Fruit fly (Drosophila melanogaster) whole organism, prepupa: ENCODE results near the gene CG33337.

ENCODE experiments used
- CG10669 ChIP-seq: fragments of 200-800 bp; sonication (Bioruptor generic); optimal IDR thresholded peaks from 3 replicates; lab custom pipeline; 2018; ENCODE audit warnings: missing biosample characterization, mild to moderate bottlenecking, missing genetic modification characterization, moderate library complexity
- CG11294 ChIP-seq: fragments of 200-800 bp; sonication (Bioruptor generic); IDR thresholded peaks from 2 replicates; pipeline ENCODE4 v1.3.6; 2022; ENCODE audit warnings: missing biosample characterization, missing genetic modification characterization
- CG11762 ChIP-seq: fragments of 200-800 bp; sonication (Bioruptor generic); optimal IDR thresholded peaks from 3 replicates; lab custom pipeline; 2016; ENCODE audit warnings: missing biosample characterization, missing genetic modification characterization; ENCODE audit not compliant: insufficient read depth
- CG11902 ChIP-seq: fragments of 200-800 bp; sonication (Bioruptor generic); optimal IDR thresholded peaks from 3 replicates; lab custom pipeline; 2016; ENCODE audit warnings: missing biosample characterization, missing genetic modification characterization
- CG15336 ChIP-seq: fragments of 200-800 bp; sonication (Bioruptor generic); IDR thresholded peaks from 2 replicates; pipeline ENCODE4 v1.3.6; 2022; ENCODE audit warnings: missing biosample characterization, missing genetic modification characterization
- CG1621 ChIP-seq: fragments of 200-800 bp; sonication (Bioruptor generic); optimal IDR thresholded peaks from 3 replicates; lab custom pipeline; 2018; ENCODE audit warnings: missing biosample characterization, mild to moderate bottlenecking, missing genetic modification characterization
- CG16779 ChIP-seq: fragments of 200-800 bp; sonication (Bioruptor generic); optimal IDR thresholded peaks from 3 replicates; lab custom pipeline; 2017; ENCODE audit warnings: missing biosample characterization, mild to moderate bottlenecking, missing genetic modification characterization
- CG3032 ChIP-seq: fragments of 200-800 bp; optimal IDR thresholded peaks from 2 replicates; lab custom pipeline; 2019; ENCODE audit warnings: missing biosample characterization, mild to moderate bottlenecking, missing genetic modification characterization, moderate library complexity
- CG31627 ChIP-seq: fragments of 200-800 bp; sonication (Bioruptor generic); optimal IDR thresholded peaks from 3 replicates; lab custom pipeline; 2016; ENCODE audit warnings: missing biosample characterization, missing genetic modification characterization
- CG32006 ChIP-seq: fragments of 200-800 bp; sonication (Bioruptor generic); optimal IDR thresholded peaks from 3 replicates; lab custom pipeline; 2017; ENCODE audit warnings: missing biosample characterization, mild to moderate bottlenecking, missing genetic modification characterization
- CG34406 ChIP-seq: fragments of 200-800 bp; sonication (Bioruptor generic); optimal IDR thresholded peaks from 3 replicates; lab custom pipeline; 2016; ENCODE audit warnings: missing biosample characterization, missing genetic modification characterization
- CG3919 ChIP-seq: fragments of 200-800 bp; sonication (Bioruptor generic); optimal IDR thresholded peaks from 3 replicates; lab custom pipeline; 2016; ENCODE audit warnings: missing biosample characterization, missing genetic modification characterization
- CG4318 ChIP-seq: fragments of 200-800 bp; sonication (Bioruptor generic); optimal IDR thresholded peaks from 3 replicates; lab custom pipeline; 2017; ENCODE audit warnings: missing biosample characterization, mild to moderate bottlenecking, missing genetic modification characterization
- CG6163 ChIP-seq: fragments of 200-800 bp; sonication (Bioruptor generic); IDR thresholded peaks from 3 replicates; pipeline ENCODE4 v1.3.6; 2022; ENCODE audit warnings: missing biosample characterization, missing genetic modification characterization
- CG6276 ChIP-seq: fragments of 200-800 bp; sonication (Bioruptor generic); optimal IDR thresholded peaks from 2 replicates; lab custom pipeline; 2017; ENCODE audit warnings: missing biosample characterization, mild to moderate bottlenecking, missing genetic modification characterization
- CG8632 ChIP-seq: fragments of 200-800 bp; sonication (Bioruptor generic); optimal IDR thresholded peaks from 3 replicates; lab custom pipeline; 2016; ENCODE audit warnings: missing biosample characterization, missing genetic modification characterization
- CG9139 ChIP-seq: fragments of 200-800 bp; sonication (Bioruptor generic); optimal IDR thresholded peaks from 3 replicates; lab custom pipeline; 2017; ENCODE audit warnings: missing biosample characterization, mild to moderate bottlenecking, missing genetic modification characterization
- Eip75B ChIP-seq: fragments of 200-800 bp; sonication (Bioruptor generic); optimal IDR thresholded peaks from 3 replicates; lab custom pipeline; 2016; ENCODE audit warnings: missing biosample characterization, missing genetic modification characterization
- Eip78C ChIP-seq: fragments of 200-800 bp; sonication (Bioruptor generic); peaks from one replicate; lab custom pipeline; 2016; ENCODE audit warnings: missing biosample characterization, missing genetic modification characterization
- Ets96B ChIP-seq: fragments of 200-800 bp; optimal IDR thresholded peaks from 2 replicates; lab custom pipeline; 2019; ENCODE audit warnings: missing biosample characterization, mild to moderate bottlenecking, missing genetic modification characterization, moderate library complexity
- Hr38 ChIP-seq: sonication (Bioruptor generic); optimal IDR thresholded peaks from 2 replicates; lab custom pipeline; 2016; ENCODE audit warnings: missing biosample characterization, missing genetic modification characterization
- Hr4 ChIP-seq: fragments of 200-800 bp; sonication (Bioruptor generic); optimal IDR thresholded peaks from 3 replicates; lab custom pipeline; 2016; ENCODE audit warnings: missing biosample characterization, missing genetic modification characterization
- Lpt ChIP-seq: fragments of 200-800 bp; sonication (Bioruptor generic); optimal IDR thresholded peaks from 3 replicates; lab custom pipeline; 2016; ENCODE audit warnings: missing biosample characterization, missing genetic modification characterization
- Smox ChIP-seq: fragments of 200-800 bp; sonication (Bioruptor generic); optimal IDR thresholded peaks from 3 replicates; lab custom pipeline; 2016; ENCODE audit warnings: missing biosample characterization, missing genetic modification characterization
- Sox14 ChIP-seq: fragments of 200-800 bp; sonication (Bioruptor generic); optimal IDR thresholded peaks from 3 replicates; lab custom pipeline; 2016; ENCODE audit warnings: missing biosample characterization, missing genetic modification characterization
- Sox15 ChIP-seq: fragments of 200-800 bp; sonication (Bioruptor generic); optimal IDR thresholded peaks from 3 replicates; lab custom pipeline; 2016; ENCODE audit warnings: missing biosample characterization, missing genetic modification characterization
- acj6 ChIP-seq: fragments of 200-800 bp; sonication (Bioruptor generic); optimal IDR thresholded peaks from 3 replicates; lab custom pipeline; 2016; ENCODE audit warnings: missing biosample characterization, missing genetic modification characterization
- cyc ChIP-seq: fragments of 200-800 bp; sonication (Bioruptor generic); optimal IDR thresholded peaks from 3 replicates; lab custom pipeline; 2016; ENCODE audit warnings: missing biosample characterization, missing genetic modification characterization
- dac ChIP-seq: fragments of 200-800 bp; sonication (Bioruptor generic); optimal IDR thresholded peaks from 2 replicates; lab custom pipeline; 2017; ENCODE audit warnings: missing biosample characterization, mild to moderate bottlenecking, missing genetic modification characterization
- dsx ChIP-seq: fragments of 200-800 bp; optimal IDR thresholded peaks from 3 replicates; lab custom pipeline; 2019; ENCODE audit warnings: missing biosample characterization, mild to moderate bottlenecking, missing genetic modification characterization, moderate library complexity; ENCODE audit not compliant: poor library complexity, severe bottlenecking
- fd59A ChIP-seq: fragments of 200-800 bp; sonication (Bioruptor generic); optimal IDR thresholded peaks from 2 replicates; lab custom pipeline; 2017; ENCODE audit warnings: missing biosample characterization, mild to moderate bottlenecking, missing genetic modification characterization, missing genetic modification reagents
- fd85E ChIP-seq: fragments of 200-800 bp; sonication (Bioruptor generic); optimal IDR thresholded peaks from 3 replicates; lab custom pipeline; 2016; ENCODE audit warnings: missing biosample characterization, missing genetic modification characterization
- pdm3 ChIP-seq: fragments of 200-800 bp; sonication (Bioruptor generic); optimal IDR thresholded peaks from 3 replicates; lab custom pipeline; 2016; ENCODE audit warnings: missing biosample characterization, missing genetic modification characterization
- salr ChIP-seq, 2 experiments: fragments of 200-800 bp; sonication (Bioruptor generic); optimal IDR thresholded peaks; 3 replicates each; lab custom pipeline; 2016 to 2018; ENCODE audit warnings: missing biosample characterization in 2 of 2, missing genetic modification characterization in 2 of 2, mild to moderate bottlenecking in 1 of 2
- svp ChIP-seq: fragments of 200-800 bp; sonication (Bioruptor generic); peaks from one replicate; lab custom pipeline; 2016; ENCODE audit warnings: missing biosample characterization, missing genetic modification characterization
- topi ChIP-seq: fragments of 200-800 bp; sonication (Bioruptor generic); optimal IDR thresholded peaks from 3 replicates; lab custom pipeline; 2016; ENCODE audit warnings: missing biosample characterization, missing genetic modification characterization
- vri ChIP-seq: fragments of 200-800 bp; sonication (Bioruptor generic); optimal IDR thresholded peaks from 3 replicates; lab custom pipeline; 2016; ENCODE audit warnings: missing biosample characterization, mild to moderate bottlenecking, missing genetic modification characterization

The CG33337 gene

DNA sequence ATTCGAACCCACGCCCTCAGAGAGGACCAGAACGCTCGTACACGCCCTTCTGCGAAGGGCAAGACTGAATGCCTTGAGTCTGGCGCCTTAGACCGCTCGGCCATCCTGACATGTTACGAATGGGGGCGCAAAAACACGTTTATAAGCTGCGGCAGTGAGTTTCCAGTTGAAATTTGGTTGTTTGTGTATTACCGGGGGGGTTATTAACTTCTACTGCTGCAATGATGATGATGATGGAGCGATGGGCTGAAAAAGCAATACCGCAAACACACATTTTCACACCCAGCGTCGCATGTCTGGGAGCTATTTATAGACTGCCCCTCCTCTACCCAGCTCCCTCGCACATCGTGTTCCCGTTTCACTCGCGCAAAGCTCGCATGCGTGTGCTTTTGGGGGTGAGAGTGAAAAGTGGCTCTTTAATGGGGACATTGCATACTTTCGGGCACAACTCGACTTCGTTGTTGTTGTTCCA is 8.8 kb upstream of the CG33337 start (continued):
- TF ChIP-seq CG4318 (GFP tag; lab: Kevin White, UChicago), result no peak
- no peak for TF ChIP-seq Sox14 (GFP tag; lab: Kevin White, UChicago)
- no peak for TF ChIP-seq topi (GFP tag; lab: Kevin White, UChicago)
- no peak for TF ChIP-seq Smox (GFP tag; lab: Kevin White, UChicago)
- no peak for TF ChIP-seq CG32006 (GFP tag; lab: Kevin White, UChicago)
- TF ChIP-seq Lpt, result no peak

DNA sequence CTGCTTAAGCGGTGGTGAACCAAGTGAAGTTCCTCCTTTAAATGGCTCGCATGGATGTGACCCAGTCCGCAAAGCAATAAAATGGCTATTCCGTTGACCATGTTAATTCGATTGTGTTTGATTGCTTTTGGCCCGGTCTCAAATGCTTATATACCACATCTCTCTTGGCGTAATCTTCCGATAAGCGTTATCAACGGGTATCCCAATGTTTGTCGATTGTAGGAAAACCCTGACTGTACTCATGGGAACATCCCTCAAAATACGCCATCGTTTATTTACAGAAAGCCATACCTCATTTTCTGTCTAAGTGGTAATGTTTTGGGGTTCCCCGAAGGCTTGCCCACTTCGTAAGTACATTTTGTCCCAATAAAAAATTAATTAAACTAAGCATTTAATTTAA is 6.4 kb upstream of the CG33337 start, which contains the start of gene CG10183:
Gene CG10183 (minus strand): TSS at position 101 of the 400 bp plus-strand sequence.
- no peak for TF ChIP-seq CG1621 (tag; lab: Kevin White, UChicago)
- TF ChIP-seq acj6 (GFP tag; lab: Kevin White, UChicago), result no peak
- no peak for TF ChIP-seq Sox14 (GFP tag; lab: Kevin White, UChicago)
- TF ChIP-seq CG16779 (tag; lab: Kevin White, UChicago), result no peak
- TF ChIP-seq CG6276 (GFP tag; lab: Kevin White, UChicago), result no peak
- no peak for TF ChIP-seq CG15336
- no peak for TF ChIP-seq pdm3 (GFP tag; lab: Kevin White, UChicago)
- no peak for TF ChIP-seq CG3032
- TF ChIP-seq CG11294 (GFP tag; lab: Robert Waterston, UW), result no peak
- no peak for TF ChIP-seq dsx (GFP tag; lab: Kevin White, UChicago)
- no peak for TF ChIP-seq salr (GFP tag; optimal IDR thresholded peaks at IDR 0.05; lab: Kevin White, UChicago)
- TF ChIP-seq CG34406, result no peak
- no peak for TF ChIP-seq Eip78C (GFP tag; lab: Kevin White, UChicago)
- TF ChIP-seq Eip75B (GFP tag; lab: Kevin White, UChicago), result no peak
- no peak for TF ChIP-seq CG11762 (GFP tag; lab: Kevin White, UChicago)
- TF ChIP-seq CG9139 (GFP tag; lab: Kevin White, UChicago), result no peak
- TF ChIP-seq fd85E, result no peak

DNA sequence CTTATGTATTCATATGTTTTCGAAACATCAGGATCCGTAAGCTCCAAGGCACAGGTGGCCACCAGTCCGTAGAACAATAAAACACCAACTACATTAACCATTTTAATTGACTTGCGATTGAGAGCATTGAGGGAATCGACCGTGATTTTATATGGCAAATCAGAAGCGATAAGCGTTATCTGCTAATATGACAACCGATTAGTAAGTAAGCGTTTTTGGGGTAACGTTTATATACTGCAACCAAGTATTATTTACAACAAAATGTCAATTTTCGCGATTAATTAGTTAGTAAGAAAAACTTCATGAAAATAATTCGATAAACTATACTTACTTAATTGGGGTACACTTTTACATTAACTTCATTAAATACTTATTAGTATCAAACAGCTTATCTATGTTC is 3.6 kb upstream of the CG33337 start, which contains the start of gene CG16723:
Gene CG16723 (minus strand): TSS at position 101 of the 400 bp plus-strand sequence.
- TF ChIP-seq Hr4 (GFP tag; lab: Kevin White, UChicago) (no peak), CG3919 (GFP tag; lab: Kevin White, UChicago) (no peak), svp (peak; percentile 22), fd59A (GFP tag; lab: Kevin White, UChicago) (no peak), Sox15 (GFP tag; lab: Kevin White, UChicago) (no peak), acj6 (GFP tag; lab: Kevin White, UChicago) (no peak), CG10669 (no peak)

DNA sequence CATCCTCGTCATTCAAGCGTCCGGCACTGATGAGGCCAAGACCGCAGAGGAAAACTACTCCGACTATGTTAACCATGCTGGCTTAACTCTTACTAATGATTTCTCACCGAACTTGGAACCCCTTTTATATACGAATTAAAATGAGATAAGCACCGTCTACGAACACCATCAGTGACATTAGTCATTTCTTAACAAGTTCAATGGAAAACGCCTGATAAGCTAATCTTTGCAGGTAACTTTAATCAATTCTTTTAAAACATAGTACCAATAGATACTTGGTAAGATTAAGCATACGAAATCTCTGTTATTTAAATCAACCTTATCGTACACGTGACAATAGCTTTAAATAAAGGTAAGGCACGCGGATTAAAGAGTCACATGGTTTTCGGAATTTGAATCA is 2.9 kb downstream of the CG33337 start, which contains the start of gene CG10182:
Gene CG10182 (minus strand): TSS at position 101 of the 400 bp plus-strand sequence.
- TF ChIP-seq vri (GFP tag; lab: Kevin White, UChicago) (no peak), CG11902 (GFP tag; lab: Kevin White, UChicago) (no peak), CG6163 (GFP tag; lab: Robert Waterston, UW) (no peak), dac (GFP tag; lab: Kevin White, UChicago) (no peak), svp (no peak), CG31627 (GFP tag; lab: Kevin White, UChicago) (no peak), pdm3 (GFP tag; lab: Kevin White, UChicago) (no peak)
- TF ChIP-seq, all 60 proteins: peak for 0

DNA sequence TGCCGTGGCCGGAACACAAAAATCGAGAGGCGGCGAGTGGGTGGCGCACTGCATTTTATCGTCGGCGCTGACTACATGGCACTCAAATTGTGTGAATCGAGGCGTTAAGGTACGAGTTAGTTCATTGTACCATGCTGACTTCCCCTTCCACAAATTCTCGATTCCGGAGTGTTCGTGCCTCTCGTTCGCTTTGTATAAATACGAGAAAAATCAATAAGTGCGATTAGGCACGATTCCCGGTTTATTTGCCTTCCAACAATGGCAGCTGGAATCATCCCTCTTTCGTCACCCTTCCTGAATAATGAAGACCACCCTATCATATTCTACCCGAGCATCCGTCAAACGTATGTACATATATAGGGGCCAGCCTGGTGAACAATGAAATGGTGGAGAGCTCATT is 16.0 kb downstream of the CG33337 start:
- TF ChIP-seq salr (GFP tag; optimal IDR thresholded peaks at IDR 0.05; lab: Kevin White, UChicago) (no peak), CG15336 (no peak), Smox (GFP tag; lab: Kevin White, UChicago) (no peak), Sox14 (GFP tag; lab: Kevin White, UChicago) (no peak), Hr38 (GFP tag; lab: Kevin White, UChicago) (no peak), cyc (GFP tag; lab: Kevin White, UChicago) (no peak), Ets96B (no peak), CG8632 (GFP tag; lab: Kevin White, UChicago) (no peak)
- TF ChIP-seq, all 60 proteins: peak for 0
